Worm (Caenorhabditis elegans): ENCODE results near the gene oac-10.

oac-10 gene

ce11 chrII:3850655-3851054 lies 19.0 kb upstream of the oac-10 start, which contains the start of gene nhr-72:
Gene nhr-72 (minus strand): TSS chrII:3850755.
- TF ChIP-seq dmd-9 (GFP tag; IDR thresholded peaks at IDR 0.05) = no peak
- TF ChIP-seq nhr-237 (tag; optimal IDR thresholded peaks at IDR 0.05) = no peak
- no peak for TF ChIP-seq spr-3 (GFP tag; optimal IDR thresholded peaks at IDR 0.05)
- no peak for TF ChIP-seq daf-19 (GFP tag; conservative IDR thresholded peaks at IDR 0.05)
- no peak for TF ChIP-seq lim-7 (GFP tag; IDR thresholded peaks at IDR 0.05)
- no peak for TF ChIP-seq skn-1 (tag; optimal IDR thresholded peaks at IDR 0.05)
- TF ChIP-seq vab-7 (GFP tag; IDR thresholded peaks at IDR 0.05) = no peak
- no peak for TF ChIP-seq dmd-6 (GFP tag; IDR thresholded peaks at IDR 0.05)
- no peak for TF ChIP-seq nhr-102 (tag; optimal IDR thresholded peaks at IDR 0.05)
- TF ChIP-seq ama-1 (optimal IDR thresholded peaks at IDR 0.05) = no peak
- no peak for TF ChIP-seq ceh-28 (tag; optimal IDR thresholded peaks at IDR 0.05)
- TF ChIP-seq aha-1 (tag) = no peak
- no peak for TF ChIP-seq attf-4 (tag; optimal IDR thresholded peaks at IDR 0.05)

ce11 chrII:3852654-3853053 lies 17.0 kb upstream of the oac-10 start, which contains the start of gene nhr-257:
Gene nhr-257 (plus strand): TSS chrII:3852954.
- TF ChIP-seq tra-1 (GFP tag; IDR thresholded peaks at IDR 0.05) (no peak), ceh-28 (tag; optimal IDR thresholded peaks at IDR 0.05) (no peak), nhr-76 (tag; optimal IDR thresholded peaks at IDR 0.05) (no peak), gei-8 (GFP tag; optimal IDR thresholded peaks at IDR 0.05) (no peak), fkh-10 (GFP tag; optimal IDR thresholded peaks at IDR 0.05) (no peak), vab-7 (GFP tag; IDR thresholded peaks at IDR 0.05) (no peak), ceh-32 (tag; optimal IDR thresholded peaks at IDR 0.05; ENCODE audit: poor library complexity) (no peak), zfp-3 (GFP tag; conservative IDR thresholded peaks at IDR 0.05) (no peak)

ce11 chrII:3860826-3861225 lies 8.9 kb upstream of the oac-10 start, which contains the start of gene oac-11:
Gene oac-11 (minus strand): TSS chrII:3860926.
- TF ChIP-seq ceh-20 (GFP tag; IDR thresholded peaks at IDR 0.05) = no peak
- TF ChIP-seq nhr-48 (tag; optimal IDR thresholded peaks at IDR 0.05) = no peak
- TF ChIP-seq T20F7.1 (GFP tag; optimal IDR thresholded peaks at IDR 0.05) = no peak

- TF ChIP-seq hmg-1.1 (GFP tag; IDR thresholded peaks at IDR 0.05) = no peak
- no peak for TF ChIP-seq ceh-20 (GFP tag; IDR thresholded peaks at IDR 0.05)
- no peak for TF ChIP-seq daf-16 (GFP tag; optimal IDR thresholded peaks at IDR 0.05)
- TF ChIP-seq daf-16 (tag; optimal IDR thresholded peaks at IDR 0.05) = no peak
- TF ChIP-seq Y5F2A.4 (GFP tag; optimal IDR thresholded peaks at IDR 0.05) = no peak
- no peak for TF ChIP-seq jun-1 (tag; optimal IDR thresholded peaks at IDR 0.05)
- TF ChIP-seq F49E8.2 (tag; optimal IDR thresholded peaks at IDR 0.05; ENCODE audit: borderline replicate concordance) = no peak
- TF ChIP-seq lin-1 (GFP tag; IDR thresholded peaks at IDR 0.05) = no peak
- no peak for TF ChIP-seq dmd-8 (GFP tag; IDR thresholded peaks at IDR 0.05)
- no peak for TF ChIP-seq zip-2 (tag; optimal IDR thresholded peaks at IDR 0.05)
- TF ChIP-seq mdl-1 (tag; optimal IDR thresholded peaks at IDR 0.05) = no peak
- no peak for TF ChIP-seq egl-27 (tag; optimal IDR thresholded peaks at IDR 0.05)
- no peak for TF ChIP-seq unc-62 (GFP tag; optimal IDR thresholded peaks at IDR 0.05 in 1 of 2)
- no peak for TF ChIP-seq unc-62 (tag; optimal IDR thresholded peaks at IDR 0.05)
- TF ChIP-seq saeg-2 (GFP tag; IDR thresholded peaks at IDR 0.05) = no peak
- no peak for TF ChIP-seq nhr-28 (tag; optimal IDR thresholded peaks at IDR 0.05)
- no peak for TF ChIP-seq ztf-11 (tag; optimal IDR thresholded peaks at IDR 0.05)
- no peak for TF ChIP-seq nhr-11 (tag; optimal IDR thresholded peaks at IDR 0.05)
- TF ChIP-seq ces-1 (GFP tag; optimal IDR thresholded peaks at IDR 0.05) = no peak
- TF ChIP-seq aly-2 (tag; optimal IDR thresholded peaks at IDR 0.05) = no peak
- no peak for TF ChIP-seq snpc-1.2 (GFP tag; IDR thresholded peaks at IDR 0.05)
These were observed 7.6 kb upstream of the oac-10 start for ce11 chrII:3862053-3862452.
